Fruit fly (Drosophila melanogaster): ENCODE measurements around the gene CG42446.
A peak's percentile ranks its signal among the peaks of the same experiment; 100 is the strongest.

CG42446 gene

dm6 chr3R:16351044-16351443, 8.9 kb downstream of the CG42446 start (continued):
- TF ChIP-seq HHEX (GFP tag; optimal IDR thresholded peaks at IDR 0.05) (no peak), Ravus (GFP tag; IDR thresholded peaks at IDR 0.05) (no peak), CG14860 (GFP tag; IDR thresholded peaks at IDR 0.05; ENCODE audit: partially characterized antibody) (0 out of 3 replicates have a peak, but pooled peaks have one; percentile 15), CG7963 (GFP tag; IDR thresholded peaks at IDR 0.05; ENCODE audit: partially characterized antibody) (0 out of 3 replicates have a peak, but pooled peaks have one; percentile 13), CG17361 (GFP tag; IDR thresholded peaks at IDR 0.05) (no peak), CG11723 (GFP tag; optimal IDR thresholded peaks at IDR 0.05) (no peak), CG11456 (GFP tag; IDR thresholded peaks at IDR 0.05) (no peak), Xbp1 (GFP tag; optimal IDR thresholded peaks at IDR 0.05) (peak; percentile 6), Kr (GFP tag; optimal IDR thresholded peaks at IDR 0.05) (no peak), peb (GFP tag; IDR thresholded peaks at IDR 0.05) (no peak), CG4404 (GFP tag; IDR thresholded peaks at IDR 0.05) (no peak), CG42726 (GFP tag; IDR thresholded peaks at IDR 0.05; ENCODE audit: partially characterized antibody) (peak; percentile 58; the same call in 1 of the 2 replicates), CG2199 (GFP tag; IDR thresholded peaks at IDR 0.05) (peak; percentile 95), ham (GFP tag; IDR thresholded peaks at IDR 0.05) (no peak), Hr78 (GFP tag; optimal IDR thresholded peaks at IDR 0.05) (peak in 1 of 2 experiments; percentile 77), CG9797 (GFP tag; optimal IDR thresholded peaks at IDR 0.05) (no peak), CG12155 (GFP tag; optimal IDR thresholded peaks at IDR 0.05) (no peak), Dp (GFP tag; optimal IDR thresholded peaks at IDR 0.05) (peak; percentile 10), Mes4 (GFP tag; optimal IDR thresholded peaks at IDR 0.05) (no peak), CG15696 (tag; optimal IDR thresholded peaks at IDR 0.05) (no peak), CG12942 (GFP tag; optimal IDR thresholded peaks at IDR 0.05) (no peak), CG7987 (GFP tag; optimal IDR thresholded peaks at IDR 0.05) (peak; percentile 11), CG10543 (GFP tag; optimal IDR thresholded peaks at IDR 0.05) (no peak), sqz (GFP tag; optimal IDR thresholded peaks at IDR 0.05) (no peak), CG4730 (GFP tag; IDR thresholded peaks at IDR 0.05) (no peak)

dm6 chr3R:16350400-16350799, 9.5 kb downstream of the CG42446 start:
- TF ChIP-seq Med (GFP tag) (peak; percentile 56), CG14014 (GFP tag; IDR thresholded peaks at IDR 0.05) (no peak), CTCF (GFP tag; optimal IDR thresholded peaks at IDR 0.05) (peak; percentile 36), CG3065 (GFP tag; optimal IDR thresholded peaks at IDR 0.05) (peak; percentile 21), CG4360 (GFP tag; IDR thresholded peaks at IDR 0.05) (peak; percentile 69)

dm6 chr3R:16349111-16349655, 10.7 kb downstream of the CG42446 start, which contains the start of the genes CG14879 and Manf:
TSS of gene CG14879 (minus strand) at chr3R:16349226.
TSS of gene Manf (plus strand) at chr3R:16349404.
- TF ChIP-seq kah (GFP tag; optimal IDR thresholded peaks at IDR 0.05) (peak; percentile 92), B-H2 (GFP tag; optimal IDR thresholded peaks at IDR 0.05) (no peak), fru (optimal IDR thresholded peaks at IDR 0.05) (no peak), Dbx (GFP tag; IDR thresholded peaks at IDR 0.05) (no peak), danr (GFP tag; IDR thresholded peaks at IDR 0.05) (no peak), pfk (GFP tag; optimal IDR thresholded peaks at IDR 0.05) (no peak), bcd (GFP tag; optimal IDR thresholded peaks at IDR 0.05) (no peak), Hmr (GFP tag; optimal IDR thresholded peaks at IDR 0.05) (peak; percentile 46), ems (GFP tag; optimal IDR thresholded peaks at IDR 0.05) (no peak), HmgZ (tag; optimal IDR thresholded peaks at IDR 0.05) (peak; percentile 52), CG8924 (tag; optimal IDR thresholded peaks at IDR 0.05) (peak; percentile 0), CG1529 (GFP tag; optimal IDR thresholded peaks at IDR 0.05) (no peak), Dek (tag; optimal IDR thresholded peaks at IDR 0.05) (no peak), Rx (GFP tag; IDR thresholded peaks at IDR 0.05) (no peak), nau (GFP tag; optimal IDR thresholded peaks at IDR 0.05) (peak; percentile 85), btn (GFP tag; optimal IDR thresholded peaks at IDR 0.05) (no peak), CG34376 (GFP tag; optimal IDR thresholded peaks at IDR 0.05) (no peak), CG16863 (GFP tag; optimal IDR thresholded peaks at IDR 0.05) (peak; percentile 100), org-1 (GFP tag; optimal IDR thresholded peaks at IDR 0.05) (no peak), fu2 (GFP tag; optimal IDR thresholded peaks at IDR 0.05) (no peak), inv (GFP tag; IDR thresholded peaks at IDR 0.05; ENCODE audit: partially characterized antibody) (no peak)
